Fruit fly (Drosophila melanogaster) whole organism, embryonic: ENCODE measurements around the gene ABCB7.

Experiments used
- Awh ChIP-seq: fragments of 200-800 bp; sonication (Bioruptor generic); IDR thresholded peaks from 2 replicates; pipeline ENCODE4, ENCODE4 v1.3.6; 2022; ENCODE audit warnings: missing biosample characterization, missing genetic modification characterization
- CG10147 ChIP-seq: fragments of 200-800 bp; sonication (Bioruptor generic); optimal IDR thresholded peaks from 2 replicates; lab custom pipeline; 2019; ENCODE audit warnings: missing biosample characterization, mild to moderate bottlenecking, missing genetic modification characterization, moderate library complexity
- CG10979 ChIP-seq: fragments of 200-800 bp; sonication (Bioruptor generic); optimal IDR thresholded peaks from 2 replicates; lab custom pipeline; 2018; ENCODE audit warnings: missing biosample characterization, mild to moderate bottlenecking, missing genetic modification characterization, moderate library complexity
- CG11085 ChIP-seq: fragments of 200-800 bp; sonication (Bioruptor generic); IDR thresholded peaks from 2 replicates; pipeline ENCODE4 v1.3.6; 2022; ENCODE audit warnings: missing biosample characterization, missing genetic modification characterization
- CG11456 ChIP-seq: fragments of 200-800 bp; sonication (Bioruptor generic); IDR thresholded peaks from 3 replicates; pipeline ENCODE4 v1.3.6; 2022; ENCODE audit warnings: missing biosample characterization, missing genetic modification characterization
- CG11695 ChIP-seq: fragments of 200-800 bp; sonication (Bioruptor generic); IDR thresholded peaks from 3 replicates; pipeline ENCODE4 v1.3.6; 2022; ENCODE audit warnings: missing biosample characterization, missing genetic modification characterization
- CG12391 ChIP-seq: fragments of 200-800 bp; sonication (Bioruptor generic); optimal IDR thresholded peaks from 3 replicates; lab custom pipeline; 2018; ENCODE audit warnings: missing biosample characterization, mild to moderate bottlenecking, missing genetic modification characterization, moderate library complexity
- CG14014 ChIP-seq: fragments of 200-800 bp; sonication (Bioruptor generic); IDR thresholded peaks from 2 replicates; pipeline ENCODE4 v1.3.6; 2022; ENCODE audit warnings: missing biosample characterization, missing genetic modification characterization
- CG14860 ChIP-seq: fragments of 200-800 bp; sonication (Bioruptor generic); IDR thresholded peaks from 3 replicates; pipeline ENCODE4 v1.3.6; 2022; ENCODE audit warnings: missing biosample characterization, missing genetic modification characterization; ENCODE audit not compliant: partially characterized antibody
- CG17359 ChIP-seq: fragments of 200-800 bp; sonication (Bioruptor generic); optimal IDR thresholded peaks from 3 replicates; lab custom pipeline; 2018; ENCODE audit warnings: missing biosample characterization, mild to moderate bottlenecking, missing genetic modification characterization, moderate library complexity
- CG17361 ChIP-seq: fragments of 200-800 bp; sonication (Bioruptor generic); IDR thresholded peaks from 3 replicates; pipeline ENCODE4 v1.3.6; 2022; ENCODE audit warnings: missing biosample characterization, missing genetic modification characterization
- CG17385 ChIP-seq: fragments of 200-800 bp; sonication (Bioruptor generic); optimal IDR thresholded peaks from 3 replicates; lab custom pipeline; 2018; ENCODE audit warnings: missing biosample characterization, mild to moderate bottlenecking, missing genetic modification characterization
- CG2116 ChIP-seq: fragments of 200-800 bp; sonication (Bioruptor generic); optimal IDR thresholded peaks from 3 replicates; lab custom pipeline; 2018; ENCODE audit warnings: missing biosample characterization, mild to moderate bottlenecking, missing genetic modification characterization
- CG3163 ChIP-seq: fragments of 200-800 bp; sonication (Bioruptor generic); optimal IDR thresholded peaks from 3 replicates; lab custom pipeline; 2016; ENCODE audit warnings: missing biosample characterization, missing genetic modification characterization
- CG33557 ChIP-seq: fragments of 200-800 bp; sonication (Bioruptor generic); optimal IDR thresholded peaks from 2 replicates; lab custom pipeline; 2019; ENCODE audit warnings: missing biosample characterization, mild to moderate bottlenecking, missing genetic modification characterization, moderate library complexity
- CG7271 ChIP-seq: fragments of 200-800 bp; sonication (Bioruptor generic); optimal IDR thresholded peaks from 2 replicates; lab custom pipeline; 2018; ENCODE audit warnings: missing biosample characterization, mild to moderate bottlenecking, missing genetic modification characterization, moderate library complexity
- Dp ChIP-seq: fragments of 200-800 bp; sonication (Bioruptor generic); optimal IDR thresholded peaks from 2 replicates; lab custom pipeline; 2018; ENCODE audit warnings: missing biosample characterization, mild to moderate bottlenecking, missing genetic modification characterization, moderate library complexity
- Fer1 ChIP-seq: fragments of 200-800 bp; sonication (Bioruptor generic); optimal IDR thresholded peaks from 2 replicates; lab custom pipeline; 2017; ENCODE audit warnings: missing biosample characterization, mild to moderate bottlenecking, missing genetic modification characterization
- Hand ChIP-seq: fragments of 200-800 bp; sonication (Bioruptor generic); optimal IDR thresholded peaks from 2 replicates; lab custom pipeline; 2017; ENCODE audit warnings: mild to moderate bottlenecking, missing biosample characterization, missing genetic modification reagents, missing genetic modification characterization
- Hmr ChIP-seq: fragments of 200-800 bp; sonication (Bioruptor generic); optimal IDR thresholded peaks from 3 replicates; lab custom pipeline; 2017; ENCODE audit warnings: mild to moderate bottlenecking, missing biosample characterization, missing genetic modification reagents, missing genetic modification characterization
- Hr78 ChIP-seq, 2 experiments: fragments of 200-800 bp in 1 of 2; fragments of >200 bp in 1 of 2; sonication (Bioruptor generic) in 1 of 2; optimal IDR thresholded peaks; 2 replicates each; lab custom pipeline; 2017 to 2019; ENCODE audit warnings: missing biosample characterization in 2 of 2, missing genetic modification characterization in 2 of 2, mild to moderate bottlenecking in 1 of 2, moderate library complexity in 1 of 2
- Jarid2 ChIP-seq: fragments of 200-800 bp; sonication (Bioruptor generic); optimal IDR thresholded peaks from 3 replicates; lab custom pipeline; 2017; ENCODE audit warnings: mild to moderate bottlenecking, missing biosample characterization, missing genetic modification reagents, missing genetic modification characterization
- Kr ChIP-seq: fragments of 200-800 bp; sonication (Bioruptor generic); optimal IDR thresholded peaks from 2 replicates; lab custom pipeline; 2017; ENCODE audit warnings: missing biosample characterization, mild to moderate bottlenecking, missing genetic modification characterization
- Lim3 ChIP-seq: fragments of 200-800 bp; sonication (Bioruptor generic); IDR thresholded peaks from 2 replicates; pipeline ENCODE4 v1.3.6; 2022; ENCODE audit warnings: missing biosample characterization, missing genetic modification characterization
- Mad ChIP-seq: fragments of 200-800 bp; sonication (Bioruptor generic); optimal IDR thresholded peaks from 2 replicates; lab custom pipeline; 2016; ENCODE audit warnings: missing biosample characterization, missing genetic modification characterization
- Med ChIP-seq: fragments of 200-800 bp; sonication (Bioruptor generic); peaks from one replicate; lab custom pipeline; 2016; ENCODE audit warnings: missing biosample characterization, missing genetic modification characterization, mild to moderate bottlenecking, inconsistent platforms, moderate library complexity
- Oaz ChIP-seq: fragments of 200-800 bp; sonication (Bioruptor generic); IDR thresholded peaks from 2 replicates; pipeline ENCODE4 v1.3.6; 2022; ENCODE audit warnings: missing biosample characterization, missing genetic modification characterization
- PHDP ChIP-seq: fragments of 200-800 bp; sonication (Bioruptor generic); optimal IDR thresholded peaks from 3 replicates; lab custom pipeline; 2018; ENCODE audit warnings: missing biosample characterization, mild to moderate bottlenecking, missing genetic modification characterization, moderate library complexity
- Trl ChIP-seq, 3 experiments: fragments of >200 bp in 2 of 3; fragments of 200-800 bp in 1 of 3; sonication (Bioruptor generic) in 1 of 3; optimal IDR thresholded peaks; 2 replicates in 1 of 3; 3 replicates in 2 of 3; lab custom pipeline; 2016 to 2017; ENCODE audit warnings: missing biosample characterization in 1 of 3, missing genetic modification characterization in 1 of 3
- ap ChIP-seq: fragments of 200-800 bp; sonication (Bioruptor generic); IDR thresholded peaks from 2 replicates; pipeline ENCODE4 v1.3.6; 2022; ENCODE audit warnings: missing biosample characterization, missing genetic modification characterization
- bigmax ChIP-seq: fragments of 200-800 bp; sonication (Bioruptor generic); optimal IDR thresholded peaks from 2 replicates; lab custom pipeline; 2018; ENCODE audit warnings: missing biosample characterization, mild to moderate bottlenecking, missing genetic modification characterization
- br ChIP-seq: fragments of >200 bp; optimal IDR thresholded peaks from 2 replicates; lab custom pipeline; 2017
- cg ChIP-seq: fragments of 200-800 bp; sonication (Bioruptor generic); optimal IDR thresholded peaks from 3 replicates; lab custom pipeline; 2019; ENCODE audit warnings: missing biosample characterization, mild to moderate bottlenecking, missing genetic modification characterization, moderate library complexity
- chn ChIP-seq: fragments of 200-800 bp; sonication (Bioruptor generic); optimal IDR thresholded peaks from 2 replicates; lab custom pipeline; 2016; ENCODE audit warnings: missing biosample characterization, missing genetic modification characterization
- corto ChIP-seq: fragments of 200-800 bp; sonication (Bioruptor generic); optimal IDR thresholded peaks from 2 replicates; lab custom pipeline; 2016; ENCODE audit warnings: missing biosample characterization, mild to moderate bottlenecking, missing genetic modification characterization, moderate library complexity
- crc ChIP-seq: fragments of 200-800 bp; sonication (Bioruptor generic); optimal IDR thresholded peaks from 2 replicates; lab custom pipeline; 2016; ENCODE audit warnings: missing biosample characterization, missing genetic modification characterization
- da ChIP-seq: fragments of 200-800 bp; sonication (Bioruptor generic); optimal IDR thresholded peaks from 2 replicates; lab custom pipeline; 2016; ENCODE audit warnings: missing biosample characterization, missing genetic modification characterization
- hkb ChIP-seq, 2 experiments: fragments of 200-800 bp in 1 of 2; fragments of >200 bp in 1 of 2; sonication (Bioruptor generic) in 1 of 2; IDR thresholded peaks in 1 of 2; optimal IDR thresholded peaks in 1 of 2; 2 replicates each; pipeline versions ENCODE4 v1.3.6 to Lab custom; 2017 to 2022; ENCODE audit warnings: missing biosample characterization in 1 of 2, missing genetic modification characterization in 1 of 2
- inv ChIP-seq: fragments of 200-800 bp; sonication (Bioruptor generic); IDR thresholded peaks from 2 replicates; pipeline ENCODE4 v1.3.6; 2022; ENCODE audit warnings: missing biosample characterization, missing genetic modification characterization; ENCODE audit not compliant: partially characterized antibody
- jumu ChIP-seq: fragments of 200-800 bp; sonication (Bioruptor generic); optimal IDR thresholded peaks from 3 replicates; lab custom pipeline; 2016; ENCODE audit warnings: missing biosample characterization, missing genetic modification characterization
- lbe ChIP-seq: fragments of 200-800 bp; sonication (Bioruptor generic); optimal IDR thresholded peaks from 2 replicates; lab custom pipeline; 2016; ENCODE audit warnings: missing biosample characterization, mild to moderate bottlenecking, missing genetic modification characterization
- lilli ChIP-seq: fragments of 200-800 bp; sonication (Bioruptor generic); optimal IDR thresholded peaks from 3 replicates; lab custom pipeline; 2016; ENCODE audit warnings: missing biosample characterization, missing genetic modification characterization
- lmd ChIP-seq: fragments of 200-800 bp; sonication (Bioruptor generic); IDR thresholded peaks from 2 replicates; pipeline ENCODE4 v1.3.6; 2022; ENCODE audit warnings: missing biosample characterization, missing genetic modification characterization
- onecut ChIP-seq: fragments of 200-800 bp; sonication (Bioruptor generic); IDR thresholded peaks from 2 replicates; pipeline ENCODE4 v1.3.6; 2022; ENCODE audit warnings: missing biosample characterization, missing genetic modification characterization
- otp ChIP-seq: fragments of 200-800 bp; sonication (Bioruptor generic); IDR thresholded peaks from 3 replicates; pipeline ENCODE4, ENCODE4 v1.3.6; 2022; ENCODE audit warnings: missing biosample characterization, missing genetic modification characterization
- sim ChIP-seq: fragments of 200-800 bp; sonication (Bioruptor generic); IDR thresholded peaks from 2 replicates; pipeline ENCODE4 v1.3.6; 2022; ENCODE audit warnings: missing biosample characterization, missing genetic modification characterization
- sqz ChIP-seq: fragments of 200-800 bp; sonication (Bioruptor generic); optimal IDR thresholded peaks from 3 replicates; lab custom pipeline; 2018; ENCODE audit warnings: missing biosample characterization, mild to moderate bottlenecking, missing genetic modification characterization
- vfl ChIP-seq: fragments of 200-800 bp; sonication (Bioruptor generic); optimal IDR thresholded peaks from 2 replicates; lab custom pipeline; 2016; ENCODE audit warnings: missing biosample characterization, missing genetic modification characterization
- vvl ChIP-seq: fragments of 200-800 bp; sonication (Bioruptor generic); IDR thresholded peaks from 2 replicates; pipeline ENCODE4 v1.3.6; 2022; ENCODE audit warnings: missing biosample characterization, missing genetic modification characterization

The ABCB7 gene

DNA sequence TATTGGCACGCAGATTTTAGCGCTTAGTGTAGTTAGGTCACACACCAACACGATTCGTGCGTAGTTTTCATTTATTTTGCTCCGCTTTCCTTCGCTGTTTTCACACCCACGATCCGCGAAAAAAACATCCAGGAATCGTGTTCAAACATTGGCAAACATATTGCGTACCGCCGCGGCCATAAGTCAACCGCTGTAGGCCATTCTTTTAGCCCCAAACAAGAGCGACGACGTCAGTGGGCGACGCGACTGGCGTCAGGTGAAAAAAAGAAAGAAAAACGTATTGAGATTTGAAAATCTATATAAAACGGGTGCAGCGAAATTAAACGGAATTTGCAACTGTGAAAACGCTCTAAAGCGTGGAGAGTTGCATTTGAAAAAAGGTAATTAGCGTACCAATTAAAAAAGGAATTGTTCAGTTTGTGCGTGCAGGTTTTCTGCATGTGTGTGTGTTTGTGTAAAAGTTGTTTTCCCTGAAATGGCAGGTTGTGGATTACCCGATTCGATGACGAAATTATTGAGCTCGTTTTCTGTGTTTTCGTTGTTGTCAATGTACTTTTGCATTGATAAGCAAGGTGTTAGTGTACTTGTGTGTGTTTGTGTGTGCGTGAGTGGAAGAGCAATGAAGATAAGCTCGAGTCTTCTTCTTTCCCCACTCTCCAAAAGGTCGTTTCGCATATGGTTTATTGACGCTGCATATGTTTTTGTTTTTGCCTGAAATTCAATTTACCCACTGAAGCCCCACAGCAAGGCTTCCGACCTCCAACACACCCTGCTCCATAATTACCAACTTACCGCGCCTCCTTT lies 48.9 kb upstream of the ABCB7 start, which contains the start of gene Tmep (continued):
- no peak for TF ChIP-seq inv (GFP tag; lab: Robert Waterston, UW)
- TF ChIP-seq CG14014 (GFP tag; lab: Robert Waterston, UW) = no peak
- no peak for TF ChIP-seq Dp
- peak; percentile 17 for TF ChIP-seq Fer1 (GFP tag; lab: Kevin White, UChicago)
- TF ChIP-seq CG7271 = peak; percentile 45
- no peak for TF ChIP-seq chn
- no peak for TF ChIP-seq CG11085 (GFP tag; lab: Robert Waterston, UW)
- peak; percentile 48 for TF ChIP-seq Jarid2
- TF ChIP-seq vfl (GFP tag; lab: Kevin White, UChicago) = no peak
- TF ChIP-seq hkb (optimal IDR thresholded peaks at IDR 0.05; lab: Kevin White, UChicago) = no peak
- no peak for TF ChIP-seq hkb (GFP tag; IDR thresholded peaks at IDR 0.05; lab: Robert Waterston, UW)
- no peak for TF ChIP-seq Awh (GFP tag; lab: Robert Waterston, UW)
- no peak for TF ChIP-seq CG17361 (GFP tag; lab: Robert Waterston, UW)
- no peak for TF ChIP-seq CG12391
- TF ChIP-seq CG11695 = no peak
- TF ChIP-seq CG3163 (GFP tag; lab: Kevin White, UChicago) = peak; percentile 8
- TF ChIP-seq lilli (GFP tag; lab: Kevin White, UChicago) = no peak
- no peak for TF ChIP-seq onecut
- no peak for TF ChIP-seq lmd (GFP tag; lab: Robert Waterston, UW)
- peak; percentile 76 for TF ChIP-seq cg (GFP tag; lab: Kevin White, UChicago)
- TF ChIP-seq Trl (optimal IDR thresholded peaks at IDR 0.05; lab: Kevin White, UChicago) = peak in 1 of 2 experiments; percentile 3
- no peak for TF ChIP-seq Trl (GFP tag; optimal IDR thresholded peaks at IDR 0.05; lab: Kevin White, UChicago)
- no peak for TF ChIP-seq sim
- TF ChIP-seq br (lab: Kevin White, UChicago) = no peak
- TF ChIP-seq CG14860 (GFP tag; lab: Robert Waterston, UW) = no peak
- no peak for TF ChIP-seq Oaz (GFP tag; lab: Robert Waterston, UW)
- TF ChIP-seq CG17385 (GFP tag; lab: Kevin White, UChicago) = peak; percentile 89
- TF ChIP-seq bigmax (GFP tag; lab: Kevin White, UChicago) = no peak
- TF ChIP-seq Hmr (GFP tag; lab: Kevin White, UChicago) = no peak
- TF ChIP-seq otp (GFP tag; lab: Robert Waterston, UW) = no peak
- TF ChIP-seq sqz (GFP tag; lab: Kevin White, UChicago) = no peak
- no peak for TF ChIP-seq CG17359 (tag; lab: Kevin White, UChicago)
- TF ChIP-seq corto (GFP tag; lab: Kevin White, UChicago) = no peak
- no peak for TF ChIP-seq ap
- no peak for TF ChIP-seq lbe (GFP tag; lab: Kevin White, UChicago)
- TF ChIP-seq CG10979 = no peak
- no peak for TF ChIP-seq Lim3 (GFP tag; lab: Robert Waterston, UW)
- TF ChIP-seq Med (GFP tag; lab: Kevin White, UChicago) = peak; percentile 44
- no peak for TF ChIP-seq Hr78 (GFP tag; optimal IDR thresholded peaks at IDR 0.05; lab: Kevin White, UChicago)
- TF ChIP-seq crc (GFP tag; lab: Kevin White, UChicago) = no peak
- no peak for TF ChIP-seq CG10147 (GFP tag; lab: Kevin White, UChicago)
- TF ChIP-seq vvl = no peak
- no peak for TF ChIP-seq Mad (GFP tag; lab: Kevin White, UChicago)
- TF ChIP-seq PHDP (tag; lab: Kevin White, UChicago) = no peak
- TF ChIP-seq Kr (GFP tag; lab: Kevin White, UChicago) = no peak
- TF ChIP-seq CG2116 (GFP tag; lab: Kevin White, UChicago) = no peak
- TF ChIP-seq CG33557 (GFP tag; lab: Kevin White, UChicago) = no peak
- TF ChIP-seq Hand (GFP tag; lab: Kevin White, UChicago) = no peak
- TF ChIP-seq CG11456 (GFP tag; lab: Robert Waterston, UW) = no peak
- no peak for TF ChIP-seq da (GFP tag; lab: Kevin White, UChicago)
- no peak for TF ChIP-seq jumu
